Fruit fly (Drosophila melanogaster) whole organism, embryonic: Measurements from ENCODE around the gene CG44362.

Source experiments
- Atf6 ChIP-seq: fragments of 200-800 bp; sonication (Bioruptor generic); IDR thresholded peaks from 2 replicates; pipeline ENCODE4 v1.3.6; 2022; ENCODE audit warnings: missing biosample characterization, missing genetic modification characterization
- Bdp1 ChIP-seq: fragments of 200-800 bp; sonication (Bioruptor generic); optimal IDR thresholded peaks from 3 replicates; lab custom pipeline; 2016; ENCODE audit warnings: missing biosample characterization, missing genetic modification characterization
- CG11695 ChIP-seq: fragments of 200-800 bp; sonication (Bioruptor generic); IDR thresholded peaks from 3 replicates; pipeline ENCODE4 v1.3.6; 2022; ENCODE audit warnings: missing biosample characterization, missing genetic modification characterization
- CG12071 ChIP-seq: fragments of 200-800 bp; sonication (Bioruptor generic); optimal IDR thresholded peaks from 3 replicates; lab custom pipeline; 2018; ENCODE audit warnings: missing biosample characterization, mild to moderate bottlenecking, missing genetic modification characterization
- CG14441 ChIP-seq: fragments of 200-800 bp; sonication (Bioruptor generic); IDR thresholded peaks from 2 replicates; pipeline ENCODE4 v1.3.6; 2022; ENCODE audit warnings: missing biosample characterization, missing genetic modification characterization
- CG16779 ChIP-seq: fragments of 200-800 bp; sonication (Bioruptor generic); IDR thresholded peaks from 2 replicates; pipeline ENCODE4 v1.3.6; 2022; ENCODE audit warnings: missing biosample characterization, missing genetic modification characterization
- CG16815 ChIP-seq: fragments of 200-800 bp; sonication (Bioruptor generic); optimal IDR thresholded peaks from 3 replicates; lab custom pipeline; 2017; ENCODE audit warnings: missing biosample characterization, mild to moderate bottlenecking, missing genetic modification characterization
- CG2678 ChIP-seq: fragments of 200-800 bp; sonication (Bioruptor generic); optimal IDR thresholded peaks from 3 replicates; lab custom pipeline; 2019; ENCODE audit warnings: missing biosample characterization, mild to moderate bottlenecking, missing genetic modification characterization, moderate library complexity
- CG30431 ChIP-seq: fragments of 200-800 bp; sonication (Bioruptor generic); optimal IDR thresholded peaks from 2 replicates; lab custom pipeline; 2017; ENCODE audit warnings: missing biosample characterization, missing genetic modification characterization
- CG31224 ChIP-seq: fragments of 200-800 bp; sonication (Bioruptor generic); IDR thresholded peaks from 2 replicates; pipeline ENCODE4 v1.3.6; 2022; ENCODE audit warnings: missing biosample characterization, missing genetic modification characterization
- CG31365 ChIP-seq: fragments of 200-800 bp; sonication (Bioruptor generic); optimal IDR thresholded peaks from 2 replicates; lab custom pipeline; 2018; ENCODE audit warnings: missing biosample characterization, mild to moderate bottlenecking, missing genetic modification characterization
- CG31388 ChIP-seq: fragments of 200-800 bp; sonication (Bioruptor generic); optimal IDR thresholded peaks from 2 replicates; lab custom pipeline; 2016; ENCODE audit warnings: missing biosample characterization, missing genetic modification characterization
- CG31441 ChIP-seq: fragments of 200-800 bp; sonication (Bioruptor generic); IDR thresholded peaks from 2 replicates; pipeline ENCODE4 v1.3.6; 2022; ENCODE audit warnings: missing biosample characterization, missing genetic modification characterization
- CG33213 ChIP-seq: fragments of 200-800 bp; sonication (Bioruptor generic); optimal IDR thresholded peaks from 3 replicates; lab custom pipeline; 2016; ENCODE audit warnings: missing biosample characterization, missing genetic modification characterization
- CG3407 ChIP-seq: fragments of 200-800 bp; sonication (Bioruptor generic); optimal IDR thresholded peaks from 2 replicates; lab custom pipeline; 2018; ENCODE audit warnings: missing biosample characterization, mild to moderate bottlenecking, missing genetic modification characterization
- CG4282 ChIP-seq: fragments of 200-800 bp; sonication (Bioruptor generic); optimal IDR thresholded peaks from 2 replicates; lab custom pipeline; 2016; ENCODE audit warnings: missing biosample characterization, missing genetic modification characterization
- CG6175 ChIP-seq: fragments of 200-800 bp; sonication (Bioruptor generic); IDR thresholded peaks from 3 replicates; pipeline ENCODE4 v1.3.6; 2022; ENCODE audit warnings: missing biosample characterization, missing genetic modification characterization
- CG6689 ChIP-seq: fragments of 200-800 bp; sonication (Bioruptor generic); IDR thresholded peaks from 2 replicates; pipeline ENCODE4 v1.3.6; 2022; ENCODE audit warnings: missing biosample characterization, missing genetic modification characterization
- CG7786 ChIP-seq: fragments of 200-800 bp; sonication (Bioruptor generic); optimal IDR thresholded peaks from 2 replicates; lab custom pipeline; 2016; ENCODE audit warnings: missing biosample characterization, missing genetic modification characterization
- CG9727 ChIP-seq: fragments of 200-800 bp; sonication (Bioruptor generic); optimal IDR thresholded peaks from 3 replicates; lab custom pipeline; 2017; ENCODE audit warnings: missing biosample characterization, mild to moderate bottlenecking, missing genetic modification characterization
- CTCF ChIP-seq: fragments of 200-800 bp; sonication (Bioruptor generic); optimal IDR thresholded peaks from 2 replicates; lab custom pipeline; 2017; ENCODE audit warnings: missing biosample characterization, mild to moderate bottlenecking, missing genetic modification characterization, moderate library complexity
- Chrac-16 ChIP-seq: fragments of 200-800 bp; sonication (Bioruptor generic); optimal IDR thresholded peaks from 3 replicates; lab custom pipeline; 2016; ENCODE audit warnings: missing biosample characterization, missing genetic modification characterization
- Drgx ChIP-seq: fragments of 200-800 bp; sonication (Bioruptor generic); IDR thresholded peaks from 2 replicates; pipeline ENCODE4 v1.3.6; 2022; ENCODE audit warnings: missing biosample characterization, missing genetic modification characterization
- HLH4C ChIP-seq: fragments of 200-800 bp; sonication (Bioruptor generic); IDR thresholded peaks from 3 replicates; pipeline ENCODE4 v1.3.6; 2022; ENCODE audit warnings: missing biosample characterization, missing genetic modification characterization; ENCODE audit not compliant: partially characterized antibody
- Hand ChIP-seq: fragments of 200-800 bp; sonication (Bioruptor generic); optimal IDR thresholded peaks from 2 replicates; lab custom pipeline; 2017; ENCODE audit warnings: mild to moderate bottlenecking, missing biosample characterization, missing genetic modification reagents, missing genetic modification characterization
- Hsf ChIP-seq: fragments of 200-800 bp; sonication (Bioruptor generic); optimal IDR thresholded peaks from 3 replicates; lab custom pipeline; 2016; ENCODE audit warnings: missing biosample characterization, missing genetic modification characterization
- Mrtf ChIP-seq: fragments of 200-800 bp; sonication (Bioruptor generic); IDR thresholded peaks from 3 replicates; pipeline ENCODE4 v1.3.6; 2022; ENCODE audit warnings: missing biosample characterization, missing genetic modification characterization
- Myb ChIP-seq: fragments of 200-800 bp; sonication (Bioruptor generic); optimal IDR thresholded peaks from 2 replicates; lab custom pipeline; 2016; ENCODE audit warnings: missing biosample characterization, missing genetic modification characterization
- Scr ChIP-seq: fragments of 200-800 bp; sonication (Bioruptor generic); IDR thresholded peaks from 2 replicates; pipeline ENCODE4 v1.3.6; 2022; ENCODE audit warnings: missing biosample characterization, missing genetic modification characterization; ENCODE audit not compliant: partially characterized antibody
- Six4 ChIP-seq: fragments of 200-800 bp; sonication (Bioruptor generic); optimal IDR thresholded peaks from 2 replicates; lab custom pipeline; 2016; ENCODE audit warnings: missing biosample characterization, missing genetic modification characterization
- Vsx1 ChIP-seq: fragments of 200-800 bp; sonication (Bioruptor generic); optimal IDR thresholded peaks from 2 replicates; lab custom pipeline; 2017; ENCODE audit warnings: missing biosample characterization, mild to moderate bottlenecking, missing genetic modification characterization, missing genetic modification reagents
- ase ChIP-seq: fragments of 200-800 bp; sonication (Bioruptor generic); IDR thresholded peaks from 3 replicates; pipeline ENCODE4 v1.3.6; 2022; ENCODE audit warnings: missing biosample characterization, missing genetic modification characterization
- bbx ChIP-seq: fragments of 200-800 bp; sonication (Bioruptor generic); IDR thresholded peaks from 2 replicates; pipeline ENCODE4 v1.3.6; 2022; ENCODE audit warnings: missing biosample characterization, missing genetic modification characterization; ENCODE audit not compliant: partially characterized antibody
- bsh ChIP-seq, 2 experiments: fragments of 200-800 bp; sonication (Bioruptor generic); optimal IDR thresholded peaks; 2 replicates each; lab custom pipeline; 2017 to 2018; ENCODE audit warnings: mild to moderate bottlenecking in 2 of 2, missing biosample characterization in 2 of 2, missing genetic modification characterization in 2 of 2, moderate library complexity in 1 of 2
- esg ChIP-seq: fragments of 200-800 bp; sonication (Bioruptor generic); conservative IDR thresholded peaks from 2 replicates; pipeline ENCODE4 v1.3.6; 2022; ENCODE audit warnings: missing biosample characterization, missing genetic modification characterization
- fd3F ChIP-seq: fragments of 200-800 bp; sonication (Bioruptor generic); optimal IDR thresholded peaks from 2 replicates; lab custom pipeline; 2018; ENCODE audit warnings: missing biosample characterization, mild to moderate bottlenecking, missing genetic modification characterization, moderate library complexity
- fru ChIP-seq: fragments of >200 bp; optimal IDR thresholded peaks from 2 replicates; lab custom pipeline; 2017
- ftz-f1 ChIP-seq: fragments of 200-800 bp; sonication (Bioruptor generic); optimal IDR thresholded peaks from 2 replicates; lab custom pipeline; 2016; ENCODE audit warnings: missing biosample characterization, missing genetic modification characterization
- jumu ChIP-seq: fragments of 200-800 bp; sonication (Bioruptor generic); optimal IDR thresholded peaks from 3 replicates; lab custom pipeline; 2016; ENCODE audit warnings: missing biosample characterization, missing genetic modification characterization
- kay ChIP-seq: fragments of 200-800 bp; sonication (Bioruptor generic); optimal IDR thresholded peaks from 2 replicates; lab custom pipeline; 2016; ENCODE audit warnings: missing biosample characterization, missing genetic modification characterization
- oc ChIP-seq: fragments of 200-800 bp; sonication (Bioruptor generic); optimal IDR thresholded peaks from 2 replicates; lab custom pipeline; 2018; ENCODE audit warnings: missing biosample characterization, mild to moderate bottlenecking, missing genetic modification characterization, moderate library complexity
- odd ChIP-seq: fragments of 200-800 bp; sonication (Bioruptor generic); optimal IDR thresholded peaks from 2 replicates; lab custom pipeline; 2017; ENCODE audit warnings: missing biosample characterization, mild to moderate bottlenecking, missing genetic modification characterization
- pfk ChIP-seq: fragments of 200-800 bp; sonication (Bioruptor generic); optimal IDR thresholded peaks from 2 replicates; lab custom pipeline; 2018; ENCODE audit warnings: missing biosample characterization, mild to moderate bottlenecking, missing genetic modification characterization, moderate library complexity
- sima ChIP-seq: fragments of 200-800 bp; sonication (Bioruptor generic); optimal IDR thresholded peaks from 2 replicates; lab custom pipeline; 2016; ENCODE audit warnings: missing biosample characterization, missing genetic modification characterization
- sisA ChIP-seq: fragments of 200-800 bp; sonication (Bioruptor generic); IDR thresholded peaks from 2 replicates; pipeline ENCODE4 v1.3.6; 2022; ENCODE audit warnings: missing biosample characterization, missing genetic modification characterization
- slp2 ChIP-seq: fragments of 200-800 bp; sonication (Bioruptor generic); optimal IDR thresholded peaks from 2 replicates; lab custom pipeline; 2016; ENCODE audit warnings: missing biosample characterization, missing genetic modification characterization
- ssp ChIP-seq: fragments of 200-800 bp; sonication (Bioruptor generic); IDR thresholded peaks from 2 replicates; pipeline ENCODE4 v1.3.6; 2022; ENCODE audit warnings: missing biosample characterization, missing genetic modification characterization
- sug ChIP-seq: fragments of 200-800 bp; optimal IDR thresholded peaks from 2 replicates; lab custom pipeline; 2019; ENCODE audit warnings: missing biosample characterization, mild to moderate bottlenecking, missing genetic modification characterization, moderate library complexity
- toy ChIP-seq: fragments of 200-800 bp; sonication (Bioruptor generic); IDR thresholded peaks from 2 replicates; pipeline ENCODE4 v1.3.6; 2022; ENCODE audit warnings: missing biosample characterization, missing genetic modification characterization
- wek ChIP-seq: fragments of 200-800 bp; sonication (Bioruptor generic); optimal IDR thresholded peaks from 3 replicates; lab custom pipeline; 2018; ENCODE audit warnings: missing biosample characterization, mild to moderate bottlenecking, missing genetic modification characterization, moderate library complexity
- z ChIP-seq: fragments of 200-800 bp; sonication (Bioruptor generic); IDR thresholded peaks from 3 replicates; pipeline ENCODE4 v1.3.6; 2022; ENCODE audit warnings: missing biosample characterization, missing genetic modification characterization

The CG44362 gene

dm6 chr3L:11431251-11431925, 34.0 kb downstream of the CG44362 start (continued):
- TF ChIP-seq esg (GFP tag; lab: Robert Waterston, UW) (peak; percentile 81), fd3F (GFP tag; lab: Kevin White, UChicago) (peak; percentile 77), bbx (GFP tag; lab: Robert Waterston, UW) (no peak), oc (tag; lab: Kevin White, UChicago) (peak; percentile 71), sisA (peak; percentile 63; the same call in 1 of the 2 replicates), CTCF (GFP tag; lab: Kevin White, UChicago) (no peak), CG16779 (no peak), kay (peak; percentile 12), Bdp1 (GFP tag; lab: Kevin White, UChicago) (peak; percentile 12), ssp (peak; percentile 53), slp2 (no peak), ftz-f1 (GFP tag; lab: Kevin White, UChicago) (no peak), CG6175 (GFP tag; lab: Robert Waterston, UW) (no peak), CG31388 (peak; percentile 4), Six4 (GFP tag; lab: Kevin White, UChicago) (no peak), CG9727 (GFP tag; lab: Kevin White, UChicago) (peak; percentile 33), Myb (peak; percentile 41), CG6689 (GFP tag; lab: Robert Waterston, UW) (peak; percentile 62; the same call in 1 of the 2 replicates), CG14441 (GFP tag; lab: Robert Waterston, UW) (peak; percentile 89), fru (lab: Kevin White, UChicago) (no peak), CG12071 (GFP tag; lab: Kevin White, UChicago) (peak; percentile 45), CG33213 (GFP tag; lab: Kevin White, UChicago) (no peak), bsh (GFP tag; optimal IDR thresholded peaks at IDR 0.05; lab: Kevin White, UChicago) (peak; percentile 76 to 79), Hand (GFP tag; lab: Kevin White, UChicago) (peak; percentile 7), wek (GFP tag; lab: Kevin White, UChicago) (peak; percentile 37), sima (GFP tag; lab: Kevin White, UChicago) (no peak), odd (GFP tag; lab: Kevin White, UChicago) (no peak), Vsx1 (GFP tag; lab: Kevin White, UChicago) (no peak), pfk (GFP tag; lab: Kevin White, UChicago) (no peak), CG31365 (tag; lab: Kevin White, UChicago) (no peak), sug (tag; lab: Kevin White, UChicago) (peak; percentile 45), Mrtf (peak; percentile 77), Atf6 (GFP tag; lab: Robert Waterston, UW) (peak; percentile 78), CG2678 (tag; lab: Kevin White, UChicago) (peak; percentile 78), CG11695 (GFP tag; lab: Robert Waterston, UW) (0 out of 3 replicates have a peak, but pooled peaks have one; percentile 52), Hsf (GFP tag; lab: Kevin White, UChicago) (peak; percentile 71), CG7786 (GFP tag; lab: Kevin White, UChicago) (peak; percentile 73), Chrac-16 (GFP tag; lab: Kevin White, UChicago) (peak; percentile 80), Drgx (GFP tag; lab: Robert Waterston, UW) (peak; percentile 95), jumu (GFP tag; lab: Kevin White, UChicago) (peak; percentile 34), CG4282 (GFP tag; lab: Kevin White, UChicago) (no peak), Scr (GFP tag; lab: Robert Waterston, UW) (no peak), CG3407 (GFP tag; lab: Kevin White, UChicago) (peak; percentile 43), ase (GFP tag; lab: Robert Waterston, UW) (peak; percentile 70; the same call in 1 of the 3 replicates), CG30431 (GFP tag; lab: Kevin White, UChicago) (peak; percentile 74), CG31224 (GFP tag; lab: Robert Waterston, UW) (peak; percentile 58), CG16815 (GFP tag; lab: Kevin White, UChicago) (peak; percentile 64), z (GFP tag; lab: Robert Waterston, UW) (0 out of 3 replicates have a peak, but pooled peaks have one; percentile 26), HLH4C (no peak), toy (no peak), CG31441 (peak; percentile 65)
